Fruit fly (Drosophila melanogaster) whole organism, embryonic: ENCODE measurements around the gene lectin-28C.

Experiments
- Atf-2 ChIP-seq: fragments of 200-800 bp; sonication (Bioruptor generic); optimal IDR thresholded peaks from 2 replicates; lab custom pipeline; 2016; ENCODE audit warnings: missing biosample characterization, missing genetic modification characterization
- Atf3 ChIP-seq: fragments of 200-800 bp; sonication (Bioruptor generic); optimal IDR thresholded peaks from 3 replicates; lab custom pipeline; 2016; ENCODE audit warnings: missing biosample characterization, missing genetic modification characterization
- CG10321 ChIP-seq: fragments of 200-800 bp; sonication (Bioruptor generic); IDR thresholded peaks from 2 replicates; pipeline ENCODE4 v1.3.6; 2022; ENCODE audit warnings: missing biosample characterization, missing genetic modification characterization
- CG10431 ChIP-seq: fragments of 200-800 bp; sonication (Bioruptor generic); optimal IDR thresholded peaks from 3 replicates; lab custom pipeline; 2018; ENCODE audit warnings: missing biosample characterization, mild to moderate bottlenecking, missing genetic modification characterization
- CG10543 ChIP-seq: fragments of 200-800 bp; sonication (Bioruptor generic); optimal IDR thresholded peaks from 3 replicates; lab custom pipeline; 2017; ENCODE audit warnings: missing biosample characterization, mild to moderate bottlenecking, missing genetic modification characterization, moderate library complexity
- CG12155 ChIP-seq: fragments of 200-800 bp; sonication (Bioruptor generic); optimal IDR thresholded peaks from 3 replicates; lab custom pipeline; 2016; ENCODE audit warnings: missing biosample characterization, missing genetic modification characterization
- CG13123 ChIP-seq: fragments of 200-800 bp; sonication (Bioruptor generic); optimal IDR thresholded peaks from 2 replicates; lab custom pipeline; 2016; ENCODE audit warnings: missing biosample characterization, missing genetic modification characterization
- CG13624 ChIP-seq: fragments of 200-800 bp; sonication (Bioruptor generic); optimal IDR thresholded peaks from 2 replicates; lab custom pipeline; 2016; ENCODE audit warnings: missing biosample characterization, missing genetic modification characterization
- CG15479 ChIP-seq: fragments of 200-800 bp; sonication (Bioruptor generic); optimal IDR thresholded peaks from 3 replicates; lab custom pipeline; 2019; ENCODE audit warnings: missing biosample characterization, mild to moderate bottlenecking, missing genetic modification characterization, moderate library complexity
- CG18619 ChIP-seq: fragments of 200-800 bp; sonication (Bioruptor generic); optimal IDR thresholded peaks from 3 replicates; lab custom pipeline; 2017; ENCODE audit warnings: missing biosample characterization, mild to moderate bottlenecking, missing genetic modification characterization
- CG2129 ChIP-seq: fragments of 200-800 bp; sonication (Bioruptor generic); IDR thresholded peaks from 2 replicates; pipeline ENCODE4 v1.3.6; 2022; ENCODE audit warnings: missing biosample characterization, missing genetic modification characterization; ENCODE audit not compliant: partially characterized antibody
- CG30431 ChIP-seq: fragments of 200-800 bp; sonication (Bioruptor generic); optimal IDR thresholded peaks from 2 replicates; lab custom pipeline; 2017; ENCODE audit warnings: missing biosample characterization, missing genetic modification characterization
- CG31224 ChIP-seq: fragments of 200-800 bp; sonication (Bioruptor generic); IDR thresholded peaks from 2 replicates; pipeline ENCODE4 v1.3.6; 2022; ENCODE audit warnings: missing biosample characterization, missing genetic modification characterization
- CG31365 ChIP-seq: fragments of 200-800 bp; sonication (Bioruptor generic); optimal IDR thresholded peaks from 2 replicates; lab custom pipeline; 2018; ENCODE audit warnings: missing biosample characterization, mild to moderate bottlenecking, missing genetic modification characterization
- CG34422 ChIP-seq: fragments of 200-800 bp; sonication (Bioruptor generic); IDR thresholded peaks from 3 replicates; pipeline ENCODE4 v1.3.6; 2022; ENCODE audit warnings: missing biosample characterization, missing genetic modification characterization
- CG7271 ChIP-seq: fragments of 200-800 bp; sonication (Bioruptor generic); optimal IDR thresholded peaks from 2 replicates; lab custom pipeline; 2018; ENCODE audit warnings: missing biosample characterization, mild to moderate bottlenecking, missing genetic modification characterization, moderate library complexity
- CG8089 ChIP-seq: fragments of 200-800 bp; sonication (Bioruptor generic); optimal IDR thresholded peaks from 3 replicates; lab custom pipeline; 2016; ENCODE audit warnings: missing biosample characterization, missing genetic modification characterization
- CG8388 ChIP-seq: fragments of 200-800 bp; sonication (Bioruptor generic); optimal IDR thresholded peaks from 2 replicates; lab custom pipeline; 2019; ENCODE audit warnings: missing biosample characterization, mild to moderate bottlenecking, missing genetic modification characterization, moderate library complexity
- CG8944 ChIP-seq: fragments of 200-800 bp; sonication (Bioruptor generic); optimal IDR thresholded peaks from 3 replicates; lab custom pipeline; 2016; ENCODE audit warnings: missing biosample characterization, missing genetic modification characterization
- CG9609 ChIP-seq: fragments of 200-800 bp; sonication (Bioruptor generic); optimal IDR thresholded peaks from 3 replicates; lab custom pipeline; 2016; ENCODE audit warnings: missing biosample characterization, missing genetic modification characterization
- CrebB ChIP-seq: fragments of 200-800 bp; sonication (Bioruptor generic); optimal IDR thresholded peaks from 3 replicates; lab custom pipeline; 2018; ENCODE audit warnings: missing biosample characterization, mild to moderate bottlenecking, missing genetic modification characterization
- Doc3 ChIP-seq: fragments of 200-800 bp; sonication (Bioruptor generic); IDR thresholded peaks from 3 replicates; pipeline ENCODE4 v1.3.6; 2022; ENCODE audit warnings: missing biosample characterization, missing genetic modification characterization; ENCODE audit not compliant: partially characterized antibody
- Eip74EF ChIP-seq, 2 experiments: fragments of 200-800 bp in 1 of 2; fragments of >200 bp in 1 of 2; sonication (Bioruptor generic) in 1 of 2; optimal IDR thresholded peaks; 2 replicates each; lab custom pipeline; 2017 to 2019; ENCODE audit warnings: missing biosample characterization in 2 of 2, missing genetic modification characterization in 2 of 2, mild to moderate bottlenecking in 1 of 2, moderate library complexity in 1 of 2
- Ets97D ChIP-seq: fragments of 200-800 bp; sonication (Bioruptor generic); optimal IDR thresholded peaks from 3 replicates; lab custom pipeline; 2016; ENCODE audit warnings: missing biosample characterization, missing genetic modification characterization
- Fer3 ChIP-seq: fragments of 200-800 bp; sonication (Bioruptor generic); optimal IDR thresholded peaks from 2 replicates; lab custom pipeline; 2018; ENCODE audit warnings: missing biosample characterization, mild to moderate bottlenecking, missing genetic modification characterization, moderate library complexity
- Hey ChIP-seq: fragments of 200-800 bp; sonication (Bioruptor generic); optimal IDR thresholded peaks from 3 replicates; lab custom pipeline; 2018; ENCODE audit warnings: missing biosample characterization, mild to moderate bottlenecking, missing genetic modification characterization
- Hmr ChIP-seq: fragments of 200-800 bp; sonication (Bioruptor generic); optimal IDR thresholded peaks from 3 replicates; lab custom pipeline; 2017; ENCODE audit warnings: mild to moderate bottlenecking, missing biosample characterization, missing genetic modification reagents, missing genetic modification characterization
- Lhr ChIP-seq: fragments of 200-800 bp; sonication (Bioruptor generic); optimal IDR thresholded peaks from 3 replicates; lab custom pipeline; 2017; ENCODE audit warnings: mild to moderate bottlenecking, missing biosample characterization, missing genetic modification reagents, missing genetic modification characterization
- Mad ChIP-seq: fragments of 200-800 bp; sonication (Bioruptor generic); optimal IDR thresholded peaks from 2 replicates; lab custom pipeline; 2016; ENCODE audit warnings: missing biosample characterization, missing genetic modification characterization
- Max ChIP-seq: fragments of 200-800 bp; sonication (Bioruptor generic); optimal IDR thresholded peaks from 2 replicates; lab custom pipeline; 2016; ENCODE audit warnings: missing biosample characterization, mild to moderate bottlenecking, missing genetic modification characterization
- Mrtf ChIP-seq: fragments of 200-800 bp; sonication (Bioruptor generic); IDR thresholded peaks from 3 replicates; pipeline ENCODE4 v1.3.6; 2022; ENCODE audit warnings: missing biosample characterization, missing genetic modification characterization
- Rx ChIP-seq: fragments of 200-800 bp; sonication (Bioruptor generic); IDR thresholded peaks from 2 replicates; pipeline ENCODE4 v1.3.6; 2022; ENCODE audit warnings: missing biosample characterization, missing genetic modification characterization
- Stat92E ChIP-seq, 3 experiments: fragments of >200 bp in 2 of 3; fragments of 200-800 bp in 1 of 3; sonication (Bioruptor generic) in 1 of 3; optimal IDR thresholded peaks; 2 replicates each; lab custom pipeline; 2017 to 2019; ENCODE audit warnings: missing biosample characterization in 3 of 3, missing genetic modification characterization in 3 of 3, mild to moderate bottlenecking in 1 of 3, moderate library complexity in 1 of 3
- Usf ChIP-seq: fragments of 200-800 bp; sonication (Bioruptor generic); optimal IDR thresholded peaks from 2 replicates; lab custom pipeline; 2017; ENCODE audit warnings: missing genotype, missing biosample characterization, missing genetic modification characterization
- Vsx1 ChIP-seq: fragments of 200-800 bp; sonication (Bioruptor generic); optimal IDR thresholded peaks from 2 replicates; lab custom pipeline; 2017; ENCODE audit warnings: missing biosample characterization, mild to moderate bottlenecking, missing genetic modification characterization, missing genetic modification reagents
- caup ChIP-seq: fragments of 200-800 bp; sonication (Bioruptor generic); optimal IDR thresholded peaks from 3 replicates; lab custom pipeline; 2017; ENCODE audit warnings: missing biosample characterization, mild to moderate bottlenecking, missing genetic modification characterization, moderate library complexity; ENCODE audit not compliant: severe bottlenecking
- crp ChIP-seq, 2 experiments: fragments of 200-800 bp; sonication (Bioruptor generic); optimal IDR thresholded peaks; 2 replicates in 1 of 2; 3 replicates in 1 of 2; lab custom pipeline; 2017; ENCODE audit warnings: missing biosample characterization in 2 of 2, missing genetic modification characterization in 2 of 2, mild to moderate bottlenecking in 1 of 2, moderate library complexity in 1 of 2
- emc ChIP-seq: fragments of 200-800 bp; sonication (Bioruptor generic); optimal IDR thresholded peaks from 2 replicates; lab custom pipeline; 2016; ENCODE audit warnings: missing biosample characterization, missing genetic modification characterization
- ems ChIP-seq: fragments of 200-800 bp; sonication (Bioruptor generic); optimal IDR thresholded peaks from 3 replicates; lab custom pipeline; 2016; ENCODE audit warnings: missing biosample characterization, missing genetic modification characterization
- fd96Cb ChIP-seq: fragments of 200-800 bp; sonication (Bioruptor generic); optimal IDR thresholded peaks from 2 replicates; lab custom pipeline; 2018; ENCODE audit warnings: missing biosample characterization, mild to moderate bottlenecking, missing genetic modification characterization, moderate library complexity
- gfzf ChIP-seq: fragments of 200-800 bp; sonication (Bioruptor generic); optimal IDR thresholded peaks from 2 replicates; lab custom pipeline; 2016; ENCODE audit warnings: missing biosample characterization, mild to moderate bottlenecking, missing genetic modification characterization, moderate library complexity
- gsb ChIP-seq: fragments of 200-800 bp; sonication (Bioruptor generic); IDR thresholded peaks from 2 replicates; pipeline ENCODE4 v1.3.6; 2022; ENCODE audit warnings: missing biosample characterization, missing genetic modification characterization
- phol ChIP-seq: fragments of 200-800 bp; sonication (Bioruptor generic); optimal IDR thresholded peaks from 3 replicates; lab custom pipeline; 2018; ENCODE audit warnings: missing biosample characterization, mild to moderate bottlenecking, missing genetic modification characterization, moderate library complexity
- tgo ChIP-seq: fragments of 200-800 bp; sonication (Bioruptor generic); IDR thresholded peaks from 3 replicates; pipeline ENCODE4 v1.3.6; 2022; ENCODE audit warnings: missing biosample characterization, missing genetic modification characterization
- twi ChIP-seq: fragments of 200-800 bp; optimal IDR thresholded peaks from 2 replicates; lab custom pipeline; 2019; ENCODE audit warnings: missing biosample characterization, mild to moderate bottlenecking, missing genetic modification characterization, moderate library complexity
- vnd ChIP-seq: fragments of 200-800 bp; sonication (Bioruptor generic); IDR thresholded peaks from 3 replicates; pipeline ENCODE4 v1.3.6; 2022; ENCODE audit warnings: missing biosample characterization, missing genetic modification characterization; ENCODE audit not compliant: partially characterized antibody
- vvl ChIP-seq: fragments of 200-800 bp; sonication (Bioruptor generic); IDR thresholded peaks from 2 replicates; pipeline ENCODE4 v1.3.6; 2022; ENCODE audit warnings: missing biosample characterization, missing genetic modification characterization

lectin-28C gene

dm6 chr2L:7827045-7828004 is 29.6 kb upstream of the lectin-28C start, which contains the start of the genes Rack1 and mts (continued):
- TF ChIP-seq caup (GFP tag; lab: Kevin White, UChicago) (peak; percentile 96), vvl (peak; percentile 91), CG18619 (GFP tag; lab: Kevin White, UChicago) (peak; percentile 89), vnd (GFP tag; lab: Robert Waterston, UW) (no peak), Atf-2 (GFP tag; lab: Kevin White, UChicago) (peak; percentile 46), ems (GFP tag; lab: Kevin White, UChicago) (peak; percentile 66), Hey (peak; percentile 79), Rx (peak; percentile 74), CG10543 (GFP tag; lab: Kevin White, UChicago) (peak; percentile 91), CG30431 (GFP tag; lab: Kevin White, UChicago) (peak; percentile 71), Eip74EF (GFP tag; optimal IDR thresholded peaks at IDR 0.05; lab: Kevin White, UChicago) (peak in 1 of 2 experiments; percentile 58), Max (GFP tag; lab: Kevin White, UChicago) (peak; percentile 72), phol (tag; lab: Kevin White, UChicago) (peak; percentile 77), CG7271 (tag; lab: Kevin White, UChicago) (peak; percentile 93), twi (tag; lab: Kevin White, UChicago) (peak; percentile 52), tgo (GFP tag; lab: Robert Waterston, UW) (peak; percentile 67), CG12155 (peak; percentile 71), CG2129 (no peak), CG9609 (GFP tag; lab: Kevin White, UChicago) (peak; percentile 65), CG13123 (GFP tag; lab: Kevin White, UChicago) (peak; percentile 34), Stat92E (GFP tag; optimal IDR thresholded peaks at IDR 0.05; lab: Kevin White, UChicago) (peak in 1 of 3 experiments; percentile 53), CG10431 (peak; percentile 89), CG10321 (GFP tag; lab: Robert Waterston, UW) (peak; percentile 67), Mrtf (GFP tag; lab: Robert Waterston, UW) (peak; percentile 16; the same call in 1 of the 3 replicates), Ets97D (GFP tag; lab: Kevin White, UChicago) (peak; percentile 99), CrebB (tag; lab: Kevin White, UChicago) (peak; percentile 88), crp (GFP tag; optimal IDR thresholded peaks at IDR 0.05; lab: Kevin White, UChicago) (peak in 1 of 2 experiments; percentile 54), CG31224 (GFP tag; lab: Robert Waterston, UW) (peak; percentile 63), CG34422 (GFP tag; lab: Robert Waterston, UW) (peak; percentile 80), Fer3 (tag; lab: Kevin White, UChicago) (peak; percentile 89), fd96Cb (tag; lab: Kevin White, UChicago) (peak; percentile 34), gfzf (GFP tag; lab: Kevin White, UChicago) (peak; percentile 92), CG8388 (GFP tag; lab: Kevin White, UChicago) (peak; percentile 58), CG13624 (peak; percentile 70), Lhr (GFP tag; lab: Kevin White, UChicago) (peak; percentile 72), CG8944 (peak; percentile 68), Atf3 (GFP tag; lab: Kevin White, UChicago) (peak; percentile 43), CG8089 (GFP tag; lab: Kevin White, UChicago) (peak; percentile 69), Usf (GFP tag; lab: Kevin White, UChicago) (peak; percentile 73), CG15479 (no peak), Hmr (GFP tag; lab: Kevin White, UChicago) (peak; percentile 94), gsb (GFP tag; lab: Robert Waterston, UW) (peak; percentile 67), emc (GFP tag; lab: Kevin White, UChicago) (peak; percentile 64), CG31365 (tag; lab: Kevin White, UChicago) (peak; percentile 82), Vsx1 (peak; percentile 83), Mad (GFP tag; lab: Kevin White, UChicago) (peak; percentile 76), Doc3 (GFP tag; lab: Robert Waterston, UW) (no peak)
